Fruit fly (Drosophila melanogaster) S2 (cell line): ENCODE measurements around the gene CG17121.

Experiments used
- CG8478 ChIP-seq: fragments of >200 bp; optimal IDR thresholded peaks from 2 replicates; lab custom pipeline; 2018
- CTCF ChIP-seq, 2 experiments: fragments of >200 bp; optimal IDR thresholded peaks; 2 replicates each; lab custom pipeline; 2018

dm6 chr3R:22997912-22998622, 49.9 kb downstream of the CG17121 start, which contains the start of gene Nha2:
- TF ChIP-seq CG8478 (lab: Kevin White, UChicago) (no peak), CTCF (optimal IDR thresholded peaks at IDR 0.05; lab: Kevin White, UChicago) (no peak)
